Comparison of ENCODE assay signal across 5 fruit fly cellular contexts in the genomic region with DNA sequence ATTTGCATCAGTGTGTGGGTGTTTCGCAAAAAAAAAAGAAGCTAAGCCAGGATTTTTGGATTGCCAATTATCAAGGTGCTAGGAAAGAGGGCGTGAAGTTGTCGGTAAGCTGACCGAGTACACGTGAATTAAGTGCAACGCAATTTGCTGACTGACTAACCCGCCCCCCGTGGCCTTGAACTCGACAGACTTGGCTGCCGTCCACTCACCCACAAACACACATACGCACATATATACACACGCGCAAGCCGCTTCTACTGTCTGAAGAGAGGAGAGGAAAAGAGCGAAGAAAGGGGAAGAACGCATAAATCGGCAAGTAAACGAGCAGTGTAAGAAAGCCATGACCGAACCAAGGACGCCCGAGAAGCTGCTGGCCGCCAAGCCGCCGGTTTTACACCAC.
TF ChIP-seq lines count a peak whose summit lies in the region.

No protein-coding gene starts in this region.

- no peak for TF ChIP-seq CTCF in whole organism, embryonic (GFP tag; optimal IDR thresholded peaks at IDR 0.05; lab: Kevin White, UChicago)

TF ChIP-seq in whole organism, adult, 20 proteins besides CTCF, POLR2A, EP300 and RAD21:
- TF ChIP-seq tj (GFP tag; optimal IDR thresholded peaks at IDR 0.05; lab: Kevin White, UChicago) = peak; percentile 46
- TF ChIP-seq pad (GFP tag; optimal IDR thresholded peaks at IDR 0.05; lab: Kevin White, UChicago) = no peak

TF ChIP-seq in whole organism, embryonic, 481 proteins besides CTCF, POLR2A, EP300 and RAD21:
- peak; percentile 60 for TF ChIP-seq crol (GFP tag; IDR thresholded peaks at IDR 0.05; lab: Robert Waterston, UW)
- TF ChIP-seq ftz-f1 (GFP tag; optimal IDR thresholded peaks at IDR 0.05; lab: Kevin White, UChicago) = peak; percentile 54
- TF ChIP-seq al (GFP tag; IDR thresholded peaks at IDR 0.05; lab: Robert Waterston, UW) = no peak
- no peak for TF ChIP-seq E2f1 (GFP tag; IDR thresholded peaks at IDR 0.05; lab: Robert Waterston, UW)
- TF ChIP-seq stc (GFP tag; IDR thresholded peaks at IDR 0.05; lab: Robert Waterston, UW) = 0 out of 2 replicates have a peak, but pooled peaks have one; percentile 8
- peak; percentile 60 for TF ChIP-seq cg (GFP tag; optimal IDR thresholded peaks at IDR 0.05; lab: Kevin White, UChicago)
- TF ChIP-seq CG17359 (tag; optimal IDR thresholded peaks at IDR 0.05; lab: Kevin White, UChicago) = no peak
- TF ChIP-seq nerfin-1 (tag; optimal IDR thresholded peaks at IDR 0.05; lab: Kevin White, UChicago) = peak; percentile 69
- no peak for TF ChIP-seq CG14050 (GFP tag; IDR thresholded peaks at IDR 0.05; lab: Robert Waterston, UW)
- 0 out of 3 replicates have a peak, but pooled peaks have one; percentile 54 for TF ChIP-seq CG34422 (GFP tag; IDR thresholded peaks at IDR 0.05; lab: Robert Waterston, UW)
- 0 out of 3 replicates have a peak, but pooled peaks have one; percentile 2 for TF ChIP-seq CG7963 (GFP tag; IDR thresholded peaks at IDR 0.05; lab: Robert Waterston, UW; ENCODE audit: partially characterized antibody)
- no peak for TF ChIP-seq nom (GFP tag; optimal IDR thresholded peaks at IDR 0.05; lab: Kevin White, UChicago)
- peak in 1 of 2 experiments; percentile 52 for TF ChIP-seq Hr78 (GFP tag; optimal IDR thresholded peaks at IDR 0.05; lab: Kevin White, UChicago)

TF ChIP-seq in whole organism, prepupa, 60 proteins besides CTCF, POLR2A, EP300 and RAD21:
- TF ChIP-seq Eip78C (GFP tag; lab: Kevin White, UChicago) (peak; percentile 16), CG10631 (GFP tag; optimal IDR thresholded peaks at IDR 0.05; lab: Kevin White, UChicago) (no peak), Eip75B (GFP tag; optimal IDR thresholded peaks at IDR 0.05; lab: Kevin White, UChicago) (no peak), fd85E (GFP tag; optimal IDR thresholded peaks at IDR 0.05; lab: Kevin White, UChicago) (no peak), eg (GFP tag; IDR thresholded peaks at IDR 0.05; lab: Robert Waterston, UW) (peak; percentile 21; the same call in 1 of the 3 replicates), OdsH (GFP tag; optimal IDR thresholded peaks at IDR 0.05; lab: Kevin White, UChicago) (no peak), svp (GFP tag; lab: Kevin White, UChicago) (peak; percentile 69)

TF ChIP-seq in whole organism, pupa, 21 proteins besides CTCF, POLR2A, EP300 and RAD21:
- TF ChIP-seq EcR (GFP tag; optimal IDR thresholded peaks at IDR 0.05; lab: Kevin White, UChicago) (peak; percentile 96), CG9948 (tag; optimal IDR thresholded peaks at IDR 0.05; lab: Kevin White, UChicago) (no peak), Pif1A (GFP tag; optimal IDR thresholded peaks at IDR 0.05; lab: Kevin White, UChicago) (no peak)

TF ChIP-seq in whole organism, wandering third instar larva, 38 proteins besides CTCF, POLR2A, EP300 and RAD21:
- TF ChIP-seq CG32264 (GFP tag; optimal IDR thresholded peaks at IDR 0.05; lab: Kevin White, UChicago) = no peak
- no peak for TF ChIP-seq Rel (GFP tag; optimal IDR thresholded peaks at IDR 0.05; lab: Kevin White, UChicago)
- peak; percentile 95 for TF ChIP-seq Rel (tag; optimal IDR thresholded peaks at IDR 0.05; lab: Kevin White, UChicago)
